Worm (Caenorhabditis elegans) whole organism, late embryonic: ENCODE measurements around the gene cat-2.

Source experiments
- C08G9.2 ChIP-seq: sonication (generic microtip); optimal IDR thresholded peaks from 2 replicates; lab custom pipeline; 2016; ENCODE audit warnings: mild to moderate bottlenecking, missing genetic modification characterization, moderate library complexity, missing compliant biosample characterization
- C38D4.7 ChIP-seq: fragments of 200-800 bp; sonication (Bioruptor generic); optimal IDR thresholded peaks from 2 replicates; lab custom pipeline; 2018; ENCODE audit warnings: mild to moderate bottlenecking, missing genetic modification characterization, moderate library complexity, missing compliant biosample characterization
- K09A11.1 ChIP-seq: sonication (generic microtip); optimal IDR thresholded peaks from 2 replicates; lab custom pipeline; 2017; ENCODE audit warnings: antibody characterized with exemption, mild to moderate bottlenecking, missing genetic modification characterization, missing compliant biosample characterization; ENCODE audit not compliant: insufficient read depth
- T23F11.4 ChIP-seq: fragments of 200-800 bp; sonication (Bioruptor generic); optimal IDR thresholded peaks from 2 replicates; lab custom pipeline; 2018; ENCODE audit warnings: mild to moderate bottlenecking, missing genetic modification characterization, missing compliant biosample characterization
- Y22D7AL.16 ChIP-seq: sonication (generic microtip); optimal IDR thresholded peaks from 2 replicates; lab custom pipeline; 2016; ENCODE audit warnings: missing genetic modification characterization, missing compliant biosample characterization
- ahr-1 ChIP-seq: sonication (generic microtip); optimal IDR thresholded peaks from 2 replicates; lab custom pipeline; 2016; ENCODE audit warnings: missing genetic modification characterization, missing compliant biosample characterization
- ama-1 ChIP-seq: fragments of 150-350 bp; optimal IDR thresholded peaks from 2 replicates; lab custom pipeline; 2014
- ceh-18 ChIP-seq: sonication (generic microtip); optimal IDR thresholded peaks from 2 replicates; lab custom pipeline; 2016; ENCODE audit warnings: missing genetic modification characterization, missing compliant biosample characterization
- ceh-19 ChIP-seq: fragments of 200-800 bp; sonication (Bioruptor generic); optimal IDR thresholded peaks from 2 replicates; lab custom pipeline; 2018; ENCODE audit warnings: mild to moderate bottlenecking, missing genetic modification characterization, missing compliant biosample characterization
- ceh-2 ChIP-seq: sonication (generic microtip); optimal IDR thresholded peaks from 2 replicates; lab custom pipeline; 2016; ENCODE audit warnings: missing genotype, missing genetic modification characterization, missing compliant biosample characterization
- ceh-30 ChIP-seq: fragments of 150-350 bp; optimal IDR thresholded peaks from 2 replicates; lab custom pipeline; 2014; ENCODE audit warnings: missing biosample characterization, missing genetic modification characterization
- ceh-34 ChIP-seq: sonication (generic microtip); optimal IDR thresholded peaks from 2 replicates; lab custom pipeline; 2016; ENCODE audit warnings: mild to moderate bottlenecking, missing genetic modification characterization, missing compliant biosample characterization
- ceh-45 ChIP-seq: fragments of 200-800 bp; sonication (Bioruptor generic); IDR thresholded peaks from 2 replicates; pipeline ENCODE4 v1.3.6; 2022; ENCODE audit warnings: missing genetic modification reagents, missing genetic modification characterization, missing compliant biosample characterization
- ceh-48 ChIP-seq: sonication (generic microtip); optimal IDR thresholded peaks from 2 replicates; lab custom pipeline; 2016; ENCODE audit warnings: missing genetic modification characterization, inconsistent platforms, missing compliant biosample characterization
- ceh-6 ChIP-seq: fragments of 200-800 bp; sonication (Bioruptor generic); optimal IDR thresholded peaks from 2 replicates; lab custom pipeline; 2018; ENCODE audit warnings: mild to moderate bottlenecking, missing genetic modification characterization, missing compliant biosample characterization
- dmd-4 ChIP-seq: sonication (generic microtip); optimal IDR thresholded peaks from 2 replicates; lab custom pipeline; 2016; ENCODE audit warnings: borderline replicate concordance, missing genetic modification characterization, missing compliant biosample characterization
- dve-1 ChIP-seq: sonication (generic microtip); optimal IDR thresholded peaks from 2 replicates; lab custom pipeline; 2017; ENCODE audit warnings: antibody characterized with exemption, mild to moderate bottlenecking, missing genetic modification characterization, missing compliant biosample characterization
- elt-2 ChIP-seq: sonication (generic microtip); optimal IDR thresholded peaks from 2 replicates; lab custom pipeline; 2016; ENCODE audit warnings: missing genetic modification reagents, missing genetic modification characterization, missing compliant biosample characterization
- ets-4 ChIP-seq: sonication (generic microtip); optimal IDR thresholded peaks from 2 replicates; lab custom pipeline; 2016; ENCODE audit warnings: missing genetic modification characterization, missing compliant biosample characterization
- eyg-1 ChIP-seq: sonication (generic microtip); optimal IDR thresholded peaks from 2 replicates; lab custom pipeline; 2016; ENCODE audit warnings: missing genotype, missing genetic modification characterization, missing compliant biosample characterization
- fkh-10 ChIP-seq: fragments of 150-350 bp; optimal IDR thresholded peaks from 2 replicates; lab custom pipeline; 2014; ENCODE audit warnings: missing biosample characterization, missing genetic modification reagents, missing genetic modification characterization
- fkh-6 ChIP-seq: sonication (generic microtip); optimal IDR thresholded peaks from 2 replicates; lab custom pipeline; 2016; ENCODE audit warnings: missing genetic modification characterization, missing compliant biosample characterization
- gmeb-2 ChIP-seq: sonication (generic microtip); optimal IDR thresholded peaks from 2 replicates; lab custom pipeline; 2016; ENCODE audit warnings: missing genetic modification characterization, inconsistent platforms, missing compliant biosample characterization
- hlh-13 ChIP-seq: fragments of 200-800 bp; sonication (Bioruptor generic); optimal IDR thresholded peaks from 2 replicates; lab custom pipeline; 2018; ENCODE audit warnings: mild to moderate bottlenecking, missing genetic modification characterization, missing compliant biosample characterization
- hlh-15 ChIP-seq: sonication (generic microtip); optimal IDR thresholded peaks from 2 replicates; lab custom pipeline; 2016; ENCODE audit warnings: missing genetic modification characterization, missing compliant biosample characterization
- hlh-30 ChIP-seq: sonication (generic microtip); optimal IDR thresholded peaks from 2 replicates; lab custom pipeline; 2017; ENCODE audit warnings: antibody characterized with exemption, missing genetic modification characterization, missing compliant biosample characterization; ENCODE audit not compliant: insufficient read depth
- hlh-8 ChIP-seq: sonication (generic microtip); optimal IDR thresholded peaks from 2 replicates; lab custom pipeline; 2016; ENCODE audit warnings: missing genotype, missing genetic modification characterization, missing compliant biosample characterization
- lim-6 ChIP-seq: sonication (generic microtip); optimal IDR thresholded peaks from 2 replicates; lab custom pipeline; 2016; ENCODE audit warnings: missing genetic modification characterization, missing compliant biosample characterization
- lin-11 ChIP-seq: fragments of 200-800 bp; sonication (Bioruptor generic); optimal IDR thresholded peaks from 2 replicates; lab custom pipeline; 2018; ENCODE audit warnings: mild to moderate bottlenecking, missing genetic modification characterization, missing compliant biosample characterization
- nhr-11 ChIP-seq: fragments of 150-350 bp; optimal IDR thresholded peaks from 2 replicates; lab custom pipeline; 2014; ENCODE audit warnings: missing biosample characterization, missing genetic modification characterization
- nhr-232 ChIP-seq: sonication (generic microtip); optimal IDR thresholded peaks from 2 replicates; lab custom pipeline; 2016; ENCODE audit warnings: missing genetic modification characterization, missing compliant biosample characterization
- odd-2 ChIP-seq: sonication (generic microtip); optimal IDR thresholded peaks from 2 replicates; lab custom pipeline; 2017; ENCODE audit warnings: antibody characterized with exemption, mild to moderate bottlenecking, missing genetic modification characterization, missing compliant biosample characterization
- pat-9 ChIP-seq: fragments of 200-800 bp; sonication (Bioruptor generic); optimal IDR thresholded peaks from 2 replicates; lab custom pipeline; 2018; ENCODE audit warnings: mild to moderate bottlenecking, missing genetic modification characterization, moderate library complexity, missing compliant biosample characterization
- pax-1 ChIP-seq: fragments of 150-350 bp; optimal IDR thresholded peaks from 2 replicates; lab custom pipeline; 2014; ENCODE audit warnings: missing biosample characterization, missing genetic modification characterization
- pha-4 ChIP-seq: fragments of 150-350 bp; optimal IDR thresholded peaks from 2 replicates; lab custom pipeline; 2018; ENCODE audit warnings: missing biosample characterization, missing genetic modification reagents, missing genetic modification characterization
- pros-1 ChIP-seq: fragments of 150-350 bp; optimal IDR thresholded peaks from 2 replicates; lab custom pipeline; 2014; ENCODE audit warnings: missing biosample characterization, missing genetic modification reagents, missing genetic modification characterization
- ref-2 ChIP-seq: sonication (generic microtip); optimal IDR thresholded peaks from 2 replicates; lab custom pipeline; 2016; ENCODE audit warnings: missing genetic modification characterization, missing compliant biosample characterization
- rnt-1 ChIP-seq: sonication (generic microtip); optimal IDR thresholded peaks from 2 replicates; lab custom pipeline; 2016; ENCODE audit warnings: missing genetic modification characterization, missing compliant biosample characterization
- syd-9 ChIP-seq: sonication (generic microtip); optimal IDR thresholded peaks from 2 replicates; lab custom pipeline; 2016; ENCODE audit warnings: mild to moderate bottlenecking, missing genetic modification characterization, moderate library complexity, missing compliant biosample characterization
- tbx-2 ChIP-seq: sonication (generic microtip); optimal IDR thresholded peaks from 2 replicates; lab custom pipeline; 2016; ENCODE audit warnings: missing genetic modification characterization, missing compliant biosample characterization
- unc-42 ChIP-seq: sonication (generic microtip); optimal IDR thresholded peaks from 2 replicates; lab custom pipeline; 2016; ENCODE audit warnings: missing genotype, missing genetic modification characterization, missing compliant biosample characterization
- unc-55 ChIP-seq: sonication (generic microtip); optimal IDR thresholded peaks from 2 replicates; lab custom pipeline; 2017; ENCODE audit warnings: missing biosample characterization, missing genetic modification reagents, missing genetic modification characterization
- zip-5 ChIP-seq: sonication (generic microtip); optimal IDR thresholded peaks from 2 replicates; lab custom pipeline; 2016; ENCODE audit warnings: missing genetic modification characterization, missing compliant biosample characterization

cat-2 gene

ce11 chrII:216598-216997 lies 41.0 kb upstream of the cat-2 start, which contains the start of gene F48A11.4 (continued):
- TF ChIP-seq fkh-10 (no peak), Y22D7AL.16 (tag; lab: Kevin White, UChicago) (no peak), ahr-1 (tag; lab: Kevin White, UChicago) (no peak), ets-4 (tag; lab: Kevin White, UChicago) (peak; percentile 41), ceh-2 (tag; lab: Kevin White, UChicago) (no peak), C38D4.7 (GFP tag; lab: Kevin White, UChicago) (no peak), hlh-15 (no peak), hlh-8 (no peak), elt-2 (tag; lab: Kevin White, UChicago) (peak; percentile 35), dmd-4 (tag; lab: Kevin White, UChicago) (no peak), pat-9 (tag; lab: Kevin White, UChicago) (peak; percentile 12), K09A11.1 (tag; lab: Kevin White, UChicago) (peak; percentile 27), nhr-232 (no peak), hlh-13 (GFP tag; lab: Kevin White, UChicago) (no peak), gmeb-2 (tag; lab: Kevin White, UChicago) (no peak), ceh-30 (tag; lab: Kevin White, UChicago) (peak; percentile 89), nhr-11 (tag; lab: Kevin White, UChicago) (no peak), hlh-30 (tag; lab: Kevin White, UChicago) (peak; percentile 45), pax-1 (tag; lab: Kevin White, UChicago) (peak; percentile 45), zip-5 (tag; lab: Kevin White, UChicago) (peak; percentile 10), eyg-1 (tag; lab: Kevin White, UChicago) (no peak), lim-6 (no peak), odd-2 (no peak), T23F11.4 (GFP tag; lab: Kevin White, UChicago) (no peak)

- TF ChIP-seq lin-11 (tag; lab: Kevin White, UChicago) (no peak), ama-1 (lab: Kevin White, UChicago) (no peak), ets-4 (tag; lab: Kevin White, UChicago) (no peak), pat-9 (tag; lab: Kevin White, UChicago) (no peak), fkh-10 (no peak)
- TF ChIP-seq, all 69 proteins: peak for 0
Observed at ce11 chrII:217308-217707, 40.3 kb upstream of the cat-2 start.

- TF ChIP-seq ceh-19 (GFP tag; lab: Kevin White, UChicago) = no peak
Observed at ce11 chrII:219846-220503, 37.6 kb upstream of the cat-2 start.

ce11 chrII:220602-221001 lies 37.0 kb upstream of the cat-2 start, which contains the start of gene ubxn-3:
Gene ubxn-3 (minus strand): TSS chrII:220667.
- no peak for TF ChIP-seq elt-2 (tag; lab: Kevin White, UChicago)
- TF ChIP-seq T23F11.4 (GFP tag; lab: Kevin White, UChicago) = no peak
- no peak for TF ChIP-seq rnt-1 (tag; lab: Kevin White, UChicago)
- TF ChIP-seq C38D4.7 (GFP tag; lab: Kevin White, UChicago) = no peak
- TF ChIP-seq pat-9 (tag; lab: Kevin White, UChicago) = no peak

- TF ChIP-seq pha-4 (no peak), ceh-6 (peak; percentile 8), unc-55 (GFP tag; lab: Kevin White, UChicago) (peak; percentile 83), nhr-232 (peak; percentile 17), pros-1 (tag; lab: Kevin White, UChicago) (peak; percentile 45), ets-4 (tag; lab: Kevin White, UChicago) (peak; percentile 39), dve-1 (no peak), ref-2 (peak; percentile 35), ceh-34 (tag; lab: Kevin White, UChicago) (peak; percentile 69), ceh-18 (tag; lab: Kevin White, UChicago) (peak; percentile 58), tbx-2 (tag; lab: Kevin White, UChicago) (peak; percentile 64), hlh-30 (tag; lab: Kevin White, UChicago) (peak; percentile 97), ceh-48 (no peak), syd-9 (tag; lab: Kevin White, UChicago) (no peak), fkh-6 (no peak), rnt-1 (tag; lab: Kevin White, UChicago) (peak; percentile 41), unc-42 (peak; percentile 29), C08G9.2 (tag; lab: Kevin White, UChicago) (no peak), ceh-2 (tag; lab: Kevin White, UChicago) (peak; percentile 38), hlh-13 (GFP tag; lab: Kevin White, UChicago) (no peak), ceh-45 (GFP tag; lab: Robert Waterston, UW) (no peak)
Observed at ce11 chrII:221212-221611, 36.4 kb upstream of the cat-2 start.
